Worm (Caenorhabditis elegans): ENCODE measurements around the gene glb-6.
A peak's percentile ranks its signal among the peaks of the same experiment; 100 is the strongest.

Gene glb-6

DNA sequence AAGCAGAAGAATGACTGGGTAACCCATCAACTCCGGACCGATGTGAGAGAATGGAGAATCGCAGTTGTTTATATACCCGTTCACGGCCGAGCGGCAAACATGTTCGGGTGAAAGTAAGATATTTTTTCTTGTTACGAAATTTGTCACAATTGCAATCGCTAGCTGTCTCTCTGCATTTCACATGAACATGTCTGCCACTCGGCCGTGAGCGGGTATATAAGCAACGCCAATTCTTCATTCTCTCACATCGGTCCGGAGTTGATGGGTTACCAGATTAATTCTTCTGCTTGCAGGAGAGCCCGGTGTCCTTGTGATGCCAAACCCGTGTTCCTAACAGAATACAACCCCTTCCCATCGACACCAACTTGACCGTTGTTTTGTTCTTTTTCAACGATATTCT is 16.7 kb upstream of the glb-6 start:
- TF ChIP-seq elt-1 (tag; optimal IDR thresholded peaks at IDR 0.05; ENCODE audit: borderline replicate concordance, insufficient read depth) (no peak), ceh-43 (GFP tag; optimal IDR thresholded peaks at IDR 0.05) (no peak), flh-1 (GFP tag; optimal IDR thresholded peaks at IDR 0.05) (no peak), lin-32 (GFP tag; optimal IDR thresholded peaks at IDR 0.05) (no peak), blmp-1 (tag; optimal IDR thresholded peaks at IDR 0.05) (no peak), nhr-28 (tag; optimal IDR thresholded peaks at IDR 0.05) (no peak), sptf-1 (tag; optimal IDR thresholded peaks at IDR 0.05) (no peak), drap-1 (GFP tag; optimal IDR thresholded peaks at IDR 0.05) (no peak), mls-2 (tag; optimal IDR thresholded peaks at IDR 0.05) (no peak), nhr-237 (tag; optimal IDR thresholded peaks at IDR 0.05) (no peak), lin-13 (tag; optimal IDR thresholded peaks at IDR 0.05) (no peak), ceh-39 (tag; optimal IDR thresholded peaks at IDR 0.05) (no peak)

DNA sequence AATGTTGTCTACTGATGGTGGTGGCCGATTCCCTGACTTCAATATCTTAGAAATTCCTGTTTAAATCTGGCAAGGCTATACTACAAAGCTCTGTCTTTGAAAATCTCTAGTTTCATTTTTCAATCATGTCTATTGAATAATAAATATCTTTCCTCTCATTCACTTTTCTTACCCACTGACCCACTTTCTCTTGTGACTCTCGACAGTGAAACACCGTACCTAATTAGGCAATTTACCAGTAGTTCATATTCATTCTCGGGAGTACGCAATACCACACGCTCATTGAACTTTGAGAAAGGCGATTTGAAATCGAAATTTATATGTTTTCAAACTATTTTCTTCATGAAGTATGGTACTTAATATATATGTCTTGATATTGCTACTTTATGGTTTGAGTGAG is 14.5 kb upstream of the glb-6 start, which contains the start of gene CD4.11:
CD4.11 (plus strand) TSS at position 301 of the 400 bp plus-strand sequence.
- no peak for TF ChIP-seq hlh-1 (tag; optimal IDR thresholded peaks at IDR 0.05)
- no peak for TF ChIP-seq unc-62 (GFP tag; optimal IDR thresholded peaks at IDR 0.05)
- TF ChIP-seq drap-1 (GFP tag; optimal IDR thresholded peaks at IDR 0.05) = no peak
- no peak for TF ChIP-seq M03D4.4 (tag; optimal IDR thresholded peaks at IDR 0.05)
- TF ChIP-seq lin-32 (GFP tag; optimal IDR thresholded peaks at IDR 0.05) = no peak
- no peak for TF ChIP-seq ceh-83 (GFP tag; optimal IDR thresholded peaks at IDR 0.05)
- no peak for TF ChIP-seq mls-2 (tag; optimal IDR thresholded peaks at IDR 0.05)
- no peak for TF ChIP-seq nhr-237 (tag; optimal IDR thresholded peaks at IDR 0.05)
- no peak for TF ChIP-seq lin-13 (tag; optimal IDR thresholded peaks at IDR 0.05)
- no peak for TF ChIP-seq unc-39 (tag; optimal IDR thresholded peaks at IDR 0.05)
- TF ChIP-seq nhr-76 (tag; optimal IDR thresholded peaks at IDR 0.05) = no peak
- no peak for TF ChIP-seq pha-4 (tag; optimal IDR thresholded peaks at IDR 0.05)
- TF ChIP-seq ham-2 (GFP tag; optimal IDR thresholded peaks at IDR 0.05) = no peak

DNA sequence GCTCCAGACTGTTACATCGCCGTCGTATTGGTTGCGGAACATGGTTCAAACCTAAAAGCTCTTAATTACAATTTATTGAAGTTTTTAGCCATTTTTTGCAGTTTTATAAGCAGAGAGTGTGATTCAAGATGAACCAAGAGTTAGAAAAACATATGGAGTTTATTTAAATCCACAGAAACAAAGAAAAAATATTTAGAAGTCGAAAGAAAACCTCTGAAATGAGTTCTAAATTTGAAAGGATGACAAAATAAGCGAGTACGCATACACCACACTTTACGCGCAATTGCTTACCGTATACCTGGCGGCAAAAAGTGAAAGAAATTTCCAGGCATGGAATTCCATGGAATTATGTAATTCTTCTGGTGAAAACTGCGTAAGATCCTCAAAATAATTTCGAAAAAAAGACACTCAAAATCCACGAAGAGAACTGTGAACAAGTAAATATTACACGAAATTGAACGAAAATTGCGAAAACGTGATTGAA is 14.0 kb upstream of the glb-6 start, which contains the start of gene pas-6:
pas-6 (minus strand) TSS at position 51 of the 484 bp plus-strand sequence.
- TF ChIP-seq cnd-1 (tag; optimal IDR thresholded peaks at IDR 0.05) (no peak), blmp-1 (tag; optimal IDR thresholded peaks at IDR 0.05) (no peak), lsy-2 (tag; optimal IDR thresholded peaks at IDR 0.05) (peak; percentile 96), mep-1 (tag; optimal IDR thresholded peaks at IDR 0.05) (peak; percentile 9), nhr-237 (tag; optimal IDR thresholded peaks at IDR 0.05) (no peak), ces-1 (GFP tag; optimal IDR thresholded peaks at IDR 0.05) (peak; percentile 23)

DNA sequence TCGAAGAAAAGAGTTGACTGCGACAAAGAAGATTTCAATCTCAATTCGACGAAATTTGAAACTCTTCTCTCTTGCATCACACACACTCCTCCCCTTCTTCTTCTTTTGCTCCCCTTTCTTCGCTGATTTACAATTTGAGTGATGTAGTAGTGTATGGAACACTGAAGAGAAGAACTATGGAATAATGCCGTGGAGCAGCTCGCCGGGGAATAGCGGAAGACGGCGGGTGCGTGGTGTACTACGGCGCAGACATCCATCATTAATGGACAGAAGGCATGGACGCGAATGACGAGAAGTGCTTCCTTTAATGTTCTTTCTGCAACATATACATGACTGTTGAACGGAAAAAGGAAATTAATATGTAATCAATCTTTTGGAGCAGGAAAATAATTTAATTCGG is 12.5 kb upstream of the glb-6 start:
- TF ChIP-seq ztf-11 (tag; optimal IDR thresholded peaks at IDR 0.05) (no peak), lin-32 (GFP tag; optimal IDR thresholded peaks at IDR 0.05) (no peak), unc-120 (tag; optimal IDR thresholded peaks at IDR 0.05; ENCODE audit: poor library complexity, severe bottlenecking) (no peak), nhr-237 (tag; optimal IDR thresholded peaks at IDR 0.05) (no peak), hlh-1 (tag; optimal IDR thresholded peaks at IDR 0.05) (no peak), elt-3 (tag; optimal IDR thresholded peaks at IDR 0.05) (no peak), tbx-8 (GFP tag; optimal IDR thresholded peaks at IDR 0.05) (no peak), drap-1 (GFP tag; optimal IDR thresholded peaks at IDR 0.05) (no peak), ceh-83 (GFP tag; optimal IDR thresholded peaks at IDR 0.05) (no peak), lsy-2 (tag; optimal IDR thresholded peaks at IDR 0.05) (no peak), ceh-43 (GFP tag; optimal IDR thresholded peaks at IDR 0.05) (no peak), zip-8 (tag; optimal IDR thresholded peaks at IDR 0.05) (no peak), snpc-4 (tag; optimal IDR thresholded peaks at IDR 0.05) (no peak), unc-62 (GFP tag; optimal IDR thresholded peaks at IDR 0.05) (no peak), M03D4.4 (tag; optimal IDR thresholded peaks at IDR 0.05) (no peak)

DNA sequence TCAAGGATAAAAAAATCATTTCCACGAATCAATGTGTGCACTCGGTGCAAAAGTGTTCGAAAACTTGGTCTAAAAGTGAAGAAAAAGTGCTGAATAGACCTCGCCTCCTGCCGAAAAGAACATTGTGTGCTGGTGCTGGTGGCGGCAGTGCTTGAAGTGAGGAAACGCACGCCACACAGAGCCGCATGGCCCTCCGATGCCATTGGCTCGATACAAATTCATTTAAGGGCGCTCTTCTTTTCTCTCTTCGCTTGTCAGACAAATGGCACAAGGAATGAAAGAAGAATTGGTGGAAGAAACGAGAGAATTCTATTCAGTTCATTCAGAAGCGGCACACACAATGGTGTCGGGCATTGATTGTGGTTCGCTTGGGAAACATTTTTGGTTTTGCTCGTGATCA is 12.0 kb upstream of the glb-6 start:
- TF ChIP-seq ces-1 (GFP tag; optimal IDR thresholded peaks at IDR 0.05) (peak; percentile 93), mep-1 (tag; optimal IDR thresholded peaks at IDR 0.05) (no peak)

DNA sequence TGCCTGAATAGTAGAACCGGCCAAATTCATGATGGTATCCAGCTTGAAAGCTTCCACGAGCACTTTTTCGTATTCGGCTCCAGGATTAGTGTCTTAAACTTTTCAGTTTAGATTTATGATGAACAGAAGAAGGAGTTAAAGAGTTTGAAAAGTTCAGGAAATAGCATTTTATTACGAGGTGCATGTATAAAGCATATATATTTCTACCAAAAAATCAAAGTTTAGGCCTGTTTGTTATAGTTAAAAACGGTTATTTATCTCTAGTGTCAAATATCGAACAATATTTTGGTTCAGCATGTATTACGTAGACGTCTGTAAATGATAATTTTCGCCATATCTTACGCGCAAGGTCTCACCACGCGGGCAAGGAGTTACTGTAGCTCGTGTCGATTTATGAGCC is 11.0 kb upstream of the glb-6 start, which contains the start of gene klc-2:
klc-2 (minus strand) TSS at position 101 of the 400 bp plus-strand sequence.
- TF ChIP-seq M03D4.4 (tag; optimal IDR thresholded peaks at IDR 0.05) (no peak), pha-4 (tag; optimal IDR thresholded peaks at IDR 0.05) (no peak), nhr-2 (tag; optimal IDR thresholded peaks at IDR 0.05) (no peak), lsy-2 (tag; optimal IDR thresholded peaks at IDR 0.05) (no peak), unc-39 (tag; optimal IDR thresholded peaks at IDR 0.05) (no peak), nhr-28 (tag; optimal IDR thresholded peaks at IDR 0.05) (no peak), ces-1 (GFP tag; optimal IDR thresholded peaks at IDR 0.05) (no peak), ceh-39 (tag; optimal IDR thresholded peaks at IDR 0.05) (no peak), unc-62 (GFP tag; optimal IDR thresholded peaks at IDR 0.05) (no peak), tbx-8 (GFP tag; optimal IDR thresholded peaks at IDR 0.05) (no peak), mep-1 (tag; optimal IDR thresholded peaks at IDR 0.05) (no peak), mab-5 (tag; optimal IDR thresholded peaks at IDR 0.05) (no peak), drap-1 (GFP tag; optimal IDR thresholded peaks at IDR 0.05) (no peak), lin-32 (GFP tag; optimal IDR thresholded peaks at IDR 0.05) (no peak), sem-2 (GFP tag; optimal IDR thresholded peaks at IDR 0.05) (no peak), flh-1 (GFP tag; optimal IDR thresholded peaks at IDR 0.05) (no peak)

Measured in whole organism, mixed stage, embryonic.